Worm (Caenorhabditis elegans) whole organism, L4/young adult: ENCODE results near the gene eif-3.F.

Experiments used
- W03F9.2 ChIP-seq: fragments of 150-350 bp; optimal IDR thresholded peaks from 2 replicates; lab custom pipeline; 2014; ENCODE audit warnings: missing biosample characterization, missing genetic modification characterization
- dao-5 ChIP-seq: sonication (generic microtip); optimal IDR thresholded peaks from 2 replicates; lab custom pipeline; 2016; ENCODE audit warnings: missing genotype, missing genetic modification characterization, moderate library complexity, missing compliant biosample characterization
- him-1 ChIP-seq: sonication (generic microtip); optimal IDR thresholded peaks from 2 replicates; lab custom pipeline; 2016; ENCODE audit warnings: missing genotype, missing genetic modification reagents, missing genetic modification characterization, missing compliant biosample characterization

The eif-3.F gene

DNA sequence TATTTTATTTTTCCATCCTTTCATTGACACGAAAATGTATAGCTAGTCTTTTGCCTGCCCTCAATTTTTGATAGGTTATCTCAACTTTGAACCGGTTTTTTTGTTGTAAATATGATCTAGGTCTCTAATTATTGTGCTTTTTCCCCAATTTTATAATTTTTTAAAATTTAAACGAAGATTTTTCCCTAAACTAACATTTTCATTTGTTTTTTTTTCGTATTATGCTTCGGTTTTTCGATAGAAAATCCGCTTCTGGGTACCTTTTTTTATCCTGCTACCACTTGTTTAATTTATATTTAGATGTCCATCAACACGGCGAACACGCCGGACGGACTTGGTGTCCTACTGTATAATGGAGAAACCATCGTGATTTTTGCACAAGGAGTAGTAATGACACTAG lies 2.0 kb upstream of the eif-3.F start, which contains the start of gene wbp-2:
Gene wbp-2, plus strand, starts transcription at position 301 of the 400 bp plus-strand sequence.
- TF ChIP-seq W03F9.2 (tag; lab: Kevin White, UChicago): no peak
- no peak for TF ChIP-seq dao-5 (tag; lab: Kevin White, UChicago)
- no peak for TF ChIP-seq him-1

DNA sequence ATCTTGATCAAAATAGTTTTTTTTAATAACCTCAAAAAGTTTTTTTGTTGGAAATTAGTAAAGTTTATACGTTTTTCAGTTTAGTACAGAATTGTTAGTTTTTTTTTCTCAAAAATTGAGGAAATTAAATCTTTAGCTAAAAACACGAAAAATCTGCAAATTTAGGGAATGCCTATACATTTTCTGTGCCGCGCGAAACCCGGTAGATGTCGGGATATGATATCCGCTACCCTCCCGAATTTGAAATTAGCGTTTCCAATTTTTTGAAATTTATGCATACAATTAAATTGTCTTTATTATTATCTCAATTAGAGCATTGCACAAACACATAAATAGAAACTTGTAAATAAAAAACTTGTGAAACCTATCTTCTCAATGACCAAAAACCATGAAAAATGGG lies 1.6 kb downstream of the eif-3.F start:
- TF ChIP-seq dao-5 (tag; lab: Kevin White, UChicago): no peak

DNA sequence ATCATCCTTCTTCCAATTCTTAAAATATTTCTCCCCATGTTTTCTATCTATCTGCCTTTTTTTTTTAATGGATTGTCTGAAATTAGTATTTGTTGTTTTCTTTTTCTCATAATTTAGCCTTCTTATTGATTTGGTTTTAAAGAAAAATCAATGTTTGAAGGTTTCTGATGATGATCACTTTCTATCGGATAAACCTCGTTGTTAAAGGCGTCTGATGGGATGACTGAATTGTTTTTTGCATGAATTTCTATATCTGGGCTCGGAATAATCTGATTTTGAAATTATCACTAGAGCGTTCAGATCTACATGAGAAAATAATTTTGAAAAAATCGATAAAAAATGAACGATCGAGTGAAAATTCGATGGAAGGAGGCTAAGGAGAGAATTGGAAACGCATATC lies 2.3 kb downstream of the eif-3.F start, which contains the start of gene scp-1:
Gene scp-1, plus strand, starts transcription at position 301 of the 400 bp plus-strand sequence.
- no peak for TF ChIP-seq dao-5 (tag; lab: Kevin White, UChicago)

DNA sequence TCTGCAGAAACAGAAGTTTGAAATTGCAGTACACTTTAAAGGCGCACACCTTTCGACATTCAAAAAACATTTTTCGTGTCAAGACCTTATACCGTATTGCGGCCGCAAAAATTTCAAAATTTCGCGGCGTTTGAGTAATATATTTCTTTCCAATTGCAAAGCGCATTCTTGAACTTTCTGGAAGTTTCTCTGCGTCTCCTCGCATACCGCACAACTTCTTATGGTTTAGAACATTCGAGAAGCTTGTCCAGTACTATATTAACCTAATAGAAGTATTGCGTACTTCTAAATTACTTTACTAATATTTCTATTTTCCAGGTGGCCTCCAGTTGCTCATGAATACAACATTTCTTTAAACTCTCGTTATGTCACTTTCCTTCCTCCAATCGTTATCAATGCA lies 5.2 kb downstream of the eif-3.F start:
- TF ChIP-seq W03F9.2 (tag; lab: Kevin White, UChicago) (no peak), him-1 (no peak), dao-5 (tag; lab: Kevin White, UChicago) (no peak)

DNA sequence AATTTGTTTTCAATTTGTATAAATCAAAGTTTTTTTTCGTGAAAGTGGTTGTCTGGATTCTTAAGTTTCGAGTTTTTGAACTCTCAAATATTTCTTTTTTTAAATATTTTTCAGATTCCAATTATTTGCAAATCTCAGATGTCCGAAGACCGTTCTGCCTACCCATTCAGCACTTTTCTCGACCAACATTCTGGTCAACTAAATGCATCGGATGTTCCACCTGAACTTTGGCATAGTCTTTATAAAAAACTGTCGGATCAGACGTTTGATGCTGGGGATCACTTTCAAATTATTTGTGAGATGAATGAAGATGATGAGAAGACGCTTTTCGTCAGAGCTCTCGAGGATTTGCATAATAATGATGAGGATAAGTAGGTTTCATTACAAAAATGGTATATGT lies 7.4 kb downstream of the eif-3.F start, which contains the start of gene ttll-12:
Gene ttll-12, plus strand, starts transcription at position 139 of the 400 bp plus-strand sequence.
- TF ChIP-seq him-1: no peak
- no peak for TF ChIP-seq W03F9.2 (tag; lab: Kevin White, UChicago)
- TF ChIP-seq dao-5 (tag; lab: Kevin White, UChicago): no peak

DNA sequence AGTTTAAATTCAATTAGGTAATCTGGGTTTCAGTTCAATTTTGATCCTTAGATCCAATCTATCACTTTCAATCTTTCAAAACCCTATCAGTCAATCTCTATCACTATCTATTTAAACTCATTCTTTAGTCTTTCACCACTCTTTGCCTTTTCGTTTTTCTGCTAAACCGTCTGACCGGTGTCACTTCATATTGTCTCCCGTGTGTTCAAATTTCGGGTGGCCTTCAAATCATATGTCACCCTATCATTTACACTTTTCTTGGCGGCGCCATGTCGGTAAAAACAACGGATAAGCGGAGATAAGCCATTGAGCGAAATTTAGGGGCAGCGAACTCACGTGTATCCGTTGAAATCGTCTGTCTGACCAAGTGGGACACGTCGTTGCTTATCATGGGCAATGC lies 12.5 kb downstream of the eif-3.F start:
- TF ChIP-seq dao-5 (tag; lab: Kevin White, UChicago): no peak
- TF ChIP-seq him-1: no peak
- no peak for TF ChIP-seq W03F9.2 (tag; lab: Kevin White, UChicago)

DNA sequence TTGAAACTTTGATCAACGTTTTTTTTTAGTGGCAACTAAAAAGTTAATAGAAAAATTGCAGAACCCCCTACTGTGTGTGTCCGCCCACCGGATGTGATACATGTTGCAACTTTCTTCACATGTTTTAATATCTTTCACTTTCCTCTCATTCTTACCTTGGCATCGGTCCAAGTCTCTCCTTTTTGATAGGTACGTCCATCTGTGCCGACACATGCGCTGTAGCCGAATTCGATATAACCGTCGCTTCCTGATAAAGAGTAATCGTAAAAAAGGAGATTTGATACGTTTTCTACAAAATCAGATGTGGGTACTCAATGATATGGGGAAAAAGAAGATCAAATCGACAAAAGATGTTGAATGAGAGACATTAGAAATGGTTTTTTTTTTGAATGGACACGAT lies 13.7 kb downstream of the eif-3.F start:
- no peak for TF ChIP-seq W03F9.2 (tag; lab: Kevin White, UChicago)
- no peak for TF ChIP-seq dao-5 (tag; lab: Kevin White, UChicago)
- no peak for TF ChIP-seq him-1

DNA sequence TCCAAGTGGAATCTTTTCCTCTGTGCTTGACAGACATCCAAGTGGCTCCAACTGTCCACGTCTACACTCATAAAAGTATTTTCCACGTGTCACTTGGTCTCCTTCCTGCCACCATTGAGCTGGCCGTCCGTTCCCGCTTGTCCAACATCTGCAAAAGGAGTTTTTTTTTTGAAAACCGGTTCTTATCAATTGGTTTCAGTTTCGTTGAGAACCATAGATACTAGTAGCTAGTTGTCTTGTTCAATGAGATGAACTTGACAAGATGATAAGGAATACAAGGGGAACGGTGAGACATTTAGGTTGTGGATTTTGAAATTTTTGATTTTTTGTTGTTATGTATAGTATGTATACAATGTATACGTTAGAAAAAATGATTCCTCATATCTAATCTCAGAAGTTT lies 14.4 kb downstream of the eif-3.F start:
- no peak for TF ChIP-seq him-1
- TF ChIP-seq dao-5 (tag; lab: Kevin White, UChicago): no peak
- TF ChIP-seq W03F9.2 (tag; lab: Kevin White, UChicago): no peak

DNA sequence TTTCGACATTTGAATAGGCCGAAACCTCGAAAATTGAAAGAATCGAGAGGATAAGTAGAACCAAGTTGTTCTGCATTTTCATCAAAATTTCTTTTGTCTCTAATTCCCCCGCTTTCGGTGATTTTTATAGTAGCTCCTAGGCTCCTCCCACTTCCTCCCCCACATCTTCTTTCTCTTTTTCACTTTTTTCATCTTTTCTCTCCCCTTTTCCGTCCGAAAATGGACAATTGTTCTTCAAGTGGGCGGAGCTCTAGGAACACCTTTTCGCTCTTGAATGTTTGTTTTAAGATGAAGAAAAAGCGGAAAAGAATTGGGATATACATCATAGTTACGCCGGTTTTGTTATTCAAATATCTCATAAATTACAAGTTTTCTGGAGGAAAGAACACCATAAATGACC lies 15.0 kb downstream of the eif-3.F start, which contains the start of gene F42A8.1:
Gene F42A8.1, minus strand, starts transcription at position 101 of the 400 bp plus-strand sequence.
- TF ChIP-seq him-1 (no peak), W03F9.2 (tag; lab: Kevin White, UChicago) (no peak), dao-5 (tag; lab: Kevin White, UChicago) (no peak)

DNA sequence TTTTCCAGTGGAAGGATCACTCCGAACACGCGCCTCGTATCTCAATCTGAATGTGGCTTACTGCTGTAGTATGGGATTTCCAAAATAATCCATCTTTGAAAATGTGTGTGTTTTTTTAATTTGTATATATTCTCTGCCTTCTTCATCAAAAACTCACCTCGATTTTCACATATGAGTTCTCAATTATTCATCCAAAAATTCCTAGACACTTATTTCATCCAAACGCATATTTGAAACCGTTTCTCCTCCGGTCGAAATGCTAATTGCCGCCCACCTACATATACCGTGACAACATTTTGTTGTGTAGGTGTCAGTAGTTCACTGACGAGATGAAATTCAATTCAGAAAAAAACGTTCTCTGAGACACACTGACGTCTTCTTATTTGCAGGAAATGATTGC lies 16.0 kb downstream of the eif-3.F start:
- TF ChIP-seq dao-5 (tag; lab: Kevin White, UChicago) (no peak), W03F9.2 (tag; lab: Kevin White, UChicago) (no peak), him-1 (no peak)

DNA sequence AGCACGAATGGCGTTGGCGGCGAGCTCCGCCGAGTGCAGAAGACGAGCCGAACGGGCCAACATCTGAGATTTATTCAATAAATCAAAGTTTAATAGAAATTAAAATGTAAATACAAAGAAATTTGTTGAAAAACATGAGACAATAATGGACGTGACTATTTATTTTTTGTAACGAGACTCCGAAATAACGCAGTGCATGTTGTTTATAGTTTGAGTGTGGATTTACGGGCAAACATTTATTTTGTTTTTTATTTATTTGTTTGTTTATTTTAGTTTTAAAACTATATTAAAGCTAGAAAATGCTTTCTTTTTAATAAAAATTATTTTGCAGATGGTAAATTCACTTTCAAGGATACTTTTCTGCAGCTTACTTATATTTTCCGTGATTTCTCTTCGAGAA lies 21.2 kb downstream of the eif-3.F start, which contains the start of the genes sdhb-1 and cup-15:
Gene sdhb-1, minus strand, starts transcription at position 63 of the 400 bp plus-strand sequence.
Gene cup-15, plus strand, starts transcription at position 332 of the 400 bp plus-strand sequence.
- TF ChIP-seq him-1 (no peak), dao-5 (tag; lab: Kevin White, UChicago) (no peak), W03F9.2 (tag; lab: Kevin White, UChicago) (no peak)

DNA sequence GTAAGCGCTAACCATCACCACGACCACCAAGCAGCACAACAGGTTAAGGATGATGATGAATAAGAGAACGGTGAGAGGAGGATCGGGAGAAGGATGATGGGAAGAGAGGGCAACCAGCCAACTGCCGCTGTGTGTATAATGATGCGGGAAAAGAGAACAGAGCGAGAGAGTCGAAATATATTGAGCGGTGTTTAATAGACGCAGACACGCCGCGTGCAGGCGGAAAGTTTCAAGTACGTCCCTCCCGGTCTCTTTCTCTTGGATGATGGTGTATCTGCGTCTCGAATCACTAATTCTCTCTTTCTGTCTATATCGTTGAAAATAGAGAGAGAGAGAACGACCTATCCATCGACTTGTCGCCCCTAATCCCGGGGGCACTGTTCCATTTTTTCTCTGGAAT lies 25.3 kb downstream of the eif-3.F start:
- TF ChIP-seq dao-5 (tag; lab: Kevin White, UChicago) (no peak), him-1 (no peak), W03F9.2 (tag; lab: Kevin White, UChicago) (no peak)

DNA sequence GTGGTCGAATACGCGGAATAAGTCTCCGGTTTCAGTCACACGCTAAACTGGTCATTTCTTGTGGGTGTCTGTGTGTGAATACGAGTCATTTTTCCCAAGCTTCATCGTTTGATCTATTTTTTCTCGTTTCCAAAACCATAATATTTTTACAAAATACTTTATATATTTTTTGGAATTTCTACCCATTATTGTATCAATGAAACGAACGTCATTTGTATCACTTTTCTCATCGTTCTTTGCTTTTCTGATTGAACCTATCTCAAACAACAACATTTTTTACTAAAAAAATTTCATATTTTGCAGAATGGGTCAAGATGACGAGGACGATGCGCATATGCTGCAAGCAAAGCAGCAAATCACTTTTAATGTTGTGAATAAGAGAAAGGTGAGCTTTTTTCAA lies 26.8 kb downstream of the eif-3.F start, which contains the start of gene mel-11:
Gene mel-11, plus strand, starts transcription at position 301 of the 400 bp plus-strand sequence.
- TF ChIP-seq W03F9.2 (tag; lab: Kevin White, UChicago) (no peak), dao-5 (tag; lab: Kevin White, UChicago) (no peak), him-1 (no peak)

DNA sequence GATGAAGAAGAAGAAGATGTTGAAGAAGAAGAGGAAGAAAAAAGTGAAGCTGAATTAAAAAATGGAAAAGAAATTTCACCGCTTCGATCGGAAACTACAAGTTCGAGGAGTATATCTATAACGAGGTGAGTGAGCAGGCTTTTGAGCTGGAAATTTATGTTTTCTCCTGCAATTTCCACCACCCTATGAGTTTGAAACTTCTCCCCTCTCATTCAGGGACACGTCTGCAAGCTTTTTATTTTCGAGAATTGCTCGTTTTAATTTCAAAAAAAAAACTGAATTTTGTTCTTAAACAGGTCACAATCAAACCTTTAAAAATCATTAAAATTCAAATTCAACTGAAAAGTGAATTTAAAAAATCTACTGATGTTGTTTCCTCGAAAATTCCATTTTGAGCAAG lies 30.8 kb downstream of the eif-3.F start:
- TF ChIP-seq him-1 (no peak), dao-5 (tag; lab: Kevin White, UChicago) (no peak), W03F9.2 (tag; lab: Kevin White, UChicago) (no peak)

DNA sequence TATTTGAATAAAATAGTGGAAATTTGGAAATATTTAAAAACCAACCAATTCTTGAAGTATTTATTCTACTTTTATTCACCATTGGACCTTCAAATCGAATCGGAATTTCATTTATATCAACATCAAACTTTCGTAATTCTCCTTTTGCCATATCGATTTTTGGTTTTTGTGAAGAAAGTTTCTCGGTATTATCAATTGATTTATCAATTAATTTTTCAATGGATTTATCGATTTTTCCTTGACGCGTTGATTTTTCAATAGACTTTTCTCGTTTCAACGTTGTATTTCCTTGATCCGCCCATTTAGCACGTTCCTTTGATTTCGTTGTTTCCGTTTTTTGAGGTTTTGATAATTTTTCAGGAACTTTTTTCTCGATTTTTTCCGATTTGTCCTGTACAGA lies 38.0 kb downstream of the eif-3.F start:
- TF ChIP-seq him-1 (no peak), dao-5 (tag; lab: Kevin White, UChicago) (no peak), W03F9.2 (tag; lab: Kevin White, UChicago) (no peak)
